Fruit fly (Drosophila melanogaster): ENCODE results near the gene GstD3.

The GstD3 gene

dm6 chr3R:12402935-12403334, 30.1 kb downstream of the GstD3 start (continued):
- TF ChIP-seq tio (GFP tag; optimal IDR thresholded peaks at IDR 0.05) (no peak), exex (tag; optimal IDR thresholded peaks at IDR 0.05) (peak; percentile 92), CG13775 (GFP tag; optimal IDR thresholded peaks at IDR 0.05) (peak; percentile 96), CG10147 (GFP tag; optimal IDR thresholded peaks at IDR 0.05) (peak; percentile 100), sna (GFP tag; IDR thresholded peaks at IDR 0.05; ENCODE audit: partially characterized antibody) (no peak), H2.0 (GFP tag; IDR thresholded peaks at IDR 0.05) (peak; percentile 96), CG1602 (GFP tag; optimal IDR thresholded peaks at IDR 0.05) (peak; percentile 96), chif (GFP tag; optimal IDR thresholded peaks at IDR 0.05) (peak; percentile 95 to 99), Dref (GFP tag; IDR thresholded peaks at IDR 0.05) (peak; percentile 52), Gug (GFP tag; IDR thresholded peaks at IDR 0.05) (peak; percentile 64; the same call in 2 of the 4 replicates), CG11504 (tag; optimal IDR thresholded peaks at IDR 0.05) (peak; percentile 97), klu (GFP tag; IDR thresholded peaks at IDR 0.05) (peak; percentile 86), cg (GFP tag; optimal IDR thresholded peaks at IDR 0.05) (no peak), CG6765 (GFP tag; optimal IDR thresholded peaks at IDR 0.05) (peak; percentile 99), bbx (GFP tag; IDR thresholded peaks at IDR 0.05; ENCODE audit: partially characterized antibody) (no peak), CG1792 (GFP tag; optimal IDR thresholded peaks at IDR 0.05) (peak; percentile 97), CG2120 (GFP tag; optimal IDR thresholded peaks at IDR 0.05) (peak; percentile 95), E2f1 (GFP tag; IDR thresholded peaks at IDR 0.05) (peak; percentile 95), CG7839 (tag; optimal IDR thresholded peaks at IDR 0.05) (peak; percentile 99), fd64A (GFP tag; optimal IDR thresholded peaks at IDR 0.05) (peak; percentile 95), luna (GFP tag; optimal IDR thresholded peaks at IDR 0.05) (peak; percentile 75), CG9817 (tag; optimal IDR thresholded peaks at IDR 0.05) (peak; percentile 97), eyg (GFP tag; optimal IDR thresholded peaks at IDR 0.05) (peak; percentile 91), Bdp1 (GFP tag; optimal IDR thresholded peaks at IDR 0.05) (peak; percentile 86), CG7556 (GFP tag; optimal IDR thresholded peaks at IDR 0.05) (peak; percentile 95), mam (GFP tag; optimal IDR thresholded peaks at IDR 0.05) (peak; percentile 92), CG18262 (tag; optimal IDR thresholded peaks at IDR 0.05) (peak; percentile 99), gce (GFP tag; IDR thresholded peaks at IDR 0.05) (peak; percentile 97), Bgb (GFP tag; IDR thresholded peaks at IDR 0.05; ENCODE audit: partially characterized antibody) (no peak), h (optimal IDR thresholded peaks at IDR 0.05) (no peak), org-1 (GFP tag; optimal IDR thresholded peaks at IDR 0.05) (peak; percentile 90), CG8388 (GFP tag; optimal IDR thresholded peaks at IDR 0.05) (peak; percentile 98), CG8478 (optimal IDR thresholded peaks at IDR 0.05) (no peak), CG12071 (GFP tag; optimal IDR thresholded peaks at IDR 0.05) (peak; percentile 100), ranshi (GFP tag; IDR thresholded peaks at IDR 0.05) (peak; percentile 96), CG12769 (tag; optimal IDR thresholded peaks at IDR 0.05) (peak; percentile 98), vvl (GFP tag; IDR thresholded peaks at IDR 0.05) (peak; percentile 99), CG2129 (GFP tag; IDR thresholded peaks at IDR 0.05; ENCODE audit: partially characterized antibody) (no peak), CG15479 (GFP tag; optimal IDR thresholded peaks at IDR 0.05) (peak; percentile 71), C15 (GFP tag; IDR thresholded peaks at IDR 0.05) (peak; percentile 87), her (GFP tag; optimal IDR thresholded peaks at IDR 0.05) (peak; percentile 90), CG7963 (GFP tag; IDR thresholded peaks at IDR 0.05; ENCODE audit: partially characterized antibody) (no peak), CG8924 (tag; optimal IDR thresholded peaks at IDR 0.05) (peak; percentile 99), CG15269 (tag; optimal IDR thresholded peaks at IDR 0.05) (peak; percentile 98), CkIIα-i1 (GFP tag; IDR thresholded peaks at IDR 0.05) (peak; percentile 71; the same call in 1 of the 2 replicates), Hand (GFP tag; optimal IDR thresholded peaks at IDR 0.05) (peak; percentile 92), CG16813 (GFP tag; IDR thresholded peaks at IDR 0.05; ENCODE audit: partially characterized antibody) (0 out of 3 replicates have a peak, but pooled peaks have one; percentile 32), hth (optimal IDR thresholded peaks at IDR 0.05) (no peak), slbo (GFP tag; IDR thresholded peaks at IDR 0.05) (peak; percentile 92), BtbVII (GFP tag; optimal IDR thresholded peaks at IDR 0.05) (peak; percentile 100), GATAe (GFP tag; conservative IDR thresholded peaks at IDR 0.05) (peak; percentile 72; the same call in 1 of the 2 replicates)
